Worm (Caenorhabditis elegans) whole organism, L3 larva: ENCODE measurements around the gene T05B4.13.

Source experiments
- ceh-28 ChIP-seq: fragments of 150-350 bp; optimal IDR thresholded peaks from 2 replicates; lab custom pipeline; 2014; ENCODE audit warnings: missing biosample characterization, missing genetic modification reagents, missing genetic modification characterization
- nhr-23 ChIP-seq: fragments of 150-350 bp; optimal IDR thresholded peaks from 2 replicates; lab custom pipeline; 2014; ENCODE audit warnings: missing biosample characterization, missing genetic modification reagents, missing genetic modification characterization
- skn-1 ChIP-seq: fragments of 150-350 bp; optimal IDR thresholded peaks from 2 replicates; lab custom pipeline; 2014; ENCODE audit warnings: missing biosample characterization, missing genetic modification characterization

DNA sequence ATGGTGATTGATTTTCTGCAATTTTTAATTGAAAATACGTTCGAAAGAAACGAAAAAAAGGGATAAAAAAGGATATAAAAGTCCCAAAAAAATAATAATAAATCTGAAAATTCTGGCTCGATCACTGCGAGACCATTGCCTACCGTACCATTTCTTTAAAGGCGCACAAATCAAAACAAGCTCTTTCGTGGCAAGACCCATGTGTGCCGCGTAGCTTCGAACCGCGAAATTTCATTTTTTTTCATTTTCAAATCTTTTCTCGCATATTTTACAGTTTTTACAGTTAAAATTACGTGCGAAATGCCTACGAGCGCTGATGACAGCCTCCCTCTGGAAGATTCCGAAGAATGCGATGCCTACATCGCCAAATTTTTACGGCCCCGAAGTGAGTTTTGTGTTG lies 48.3 kb upstream of the T05B4.13 start, which contains the start of the genes coh-4 and pid-5:
- TF ChIP-seq nhr-23 (tag; lab: Kevin White, UChicago) = no peak
- TF ChIP-seq skn-1 (tag; lab: Kevin White, UChicago) = no peak
- TF ChIP-seq ceh-28 (tag; lab: Kevin White, UChicago) = no peak
